Fruit fly (Drosophila melanogaster): Measurements from ENCODE around the gene Acsx1R.

Acsx1R gene

dm6 chr3R:19777180-19777579 is at the start of gene Acsx1R:
Acsx1R (minus strand) TSS chr3R:19777280.
- TF ChIP-seq CG17801 (GFP tag; optimal IDR thresholded peaks at IDR 0.05; ENCODE audit: partially characterized antibody): no peak

- TF ChIP-seq CG17801 (GFP tag; optimal IDR thresholded peaks at IDR 0.05; ENCODE audit: partially characterized antibody): no peak
These were observed 49.3 kb upstream of the Acsx1R start for dm6 chr3R:19826355-19826754.

DNA sequence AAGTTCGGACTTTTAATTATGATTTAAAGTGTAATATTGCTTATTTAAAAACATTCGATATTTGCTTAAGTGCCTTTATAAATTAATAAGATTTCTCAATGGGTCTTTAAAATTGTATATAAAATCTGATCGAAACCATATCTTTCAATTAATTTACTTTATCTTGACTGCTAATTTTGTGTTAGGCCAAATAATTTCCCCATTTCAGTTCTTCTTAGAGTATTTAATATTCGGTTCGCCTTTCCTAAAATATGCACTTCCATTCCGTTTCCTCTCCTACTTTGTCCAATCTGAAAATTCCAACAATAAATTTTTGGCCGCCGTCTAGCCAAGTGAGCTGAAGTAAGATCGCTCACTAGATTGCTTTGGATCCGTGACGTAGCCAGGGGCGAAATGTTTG is 47.4 kb upstream of the Acsx1R start:
- no peak for TF ChIP-seq CG17801 (GFP tag; optimal IDR thresholded peaks at IDR 0.05; ENCODE audit: partially characterized antibody)

DNA sequence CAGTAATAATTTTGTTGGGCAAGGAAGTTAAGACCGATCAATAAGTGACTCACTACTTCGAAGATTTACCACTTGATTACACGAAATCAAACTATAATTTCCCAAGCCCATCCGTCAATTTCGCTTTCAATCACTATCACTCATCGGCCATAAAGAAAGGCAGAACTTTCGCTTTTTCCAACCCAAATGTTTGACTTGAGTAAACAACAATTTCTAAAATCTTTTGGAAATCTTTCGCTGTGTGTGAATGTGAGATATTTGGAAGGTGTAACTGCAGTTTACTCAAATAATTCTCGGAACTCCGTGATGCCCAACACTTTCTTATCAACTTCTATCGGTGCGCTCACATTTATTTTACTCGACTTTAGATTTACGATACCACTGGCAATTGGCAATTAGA is 45.1 kb upstream of the Acsx1R start:
- no peak for TF ChIP-seq CG17801 (GFP tag; optimal IDR thresholded peaks at IDR 0.05; ENCODE audit: partially characterized antibody)

DNA sequence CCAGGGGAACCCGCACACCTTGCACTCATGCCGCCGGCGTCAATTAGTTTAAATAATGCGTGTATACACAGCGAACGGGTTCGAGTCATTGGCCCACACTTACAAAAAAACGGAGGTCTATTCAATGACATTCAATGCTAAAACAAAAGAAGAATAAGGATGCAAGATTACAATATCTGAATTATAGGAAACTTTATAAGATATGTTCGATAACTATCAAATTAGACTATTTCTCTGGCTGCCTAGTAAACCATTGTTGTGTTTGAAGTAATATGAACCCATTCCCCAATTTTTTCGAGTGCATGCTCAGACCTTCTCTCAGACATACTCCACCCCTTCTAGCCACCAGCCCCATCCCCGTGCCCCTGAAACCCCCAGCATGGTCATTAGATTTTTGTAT is 43.9 kb upstream of the Acsx1R start:
- no peak for TF ChIP-seq CG17801 (GFP tag; optimal IDR thresholded peaks at IDR 0.05; ENCODE audit: partially characterized antibody)

DNA sequence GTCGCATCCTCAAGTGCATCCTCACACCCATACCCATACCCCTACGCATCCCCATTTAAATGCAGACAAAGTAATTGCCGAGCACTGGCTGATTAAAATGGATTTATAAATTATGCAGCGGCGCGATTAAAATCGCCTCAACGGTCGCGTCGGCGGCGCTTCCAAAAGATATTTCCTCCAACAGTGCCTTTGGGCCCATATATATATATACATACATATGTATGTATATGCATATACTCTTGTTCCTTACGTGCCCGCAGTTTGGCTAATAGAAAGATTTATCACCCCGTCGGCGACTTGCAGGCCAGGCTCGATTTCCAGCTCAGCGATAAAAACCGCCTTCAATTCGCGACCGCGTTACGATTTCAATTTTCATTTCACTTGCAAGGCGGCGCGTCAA is 39.7 kb upstream of the Acsx1R start:
- no peak for TF ChIP-seq CG17801 (GFP tag; optimal IDR thresholded peaks at IDR 0.05; ENCODE audit: partially characterized antibody)

- TF ChIP-seq CG17801 (GFP tag; optimal IDR thresholded peaks at IDR 0.05; ENCODE audit: partially characterized antibody): no peak
These were observed 36.1 kb upstream of the Acsx1R start for dm6 chr3R:19813217-19813616.

- no peak for TF ChIP-seq CG17801 (GFP tag; optimal IDR thresholded peaks at IDR 0.05; ENCODE audit: partially characterized antibody)
These were observed 35.4 kb upstream of the Acsx1R start for dm6 chr3R:19812472-19812871.

- TF ChIP-seq CG17801 (GFP tag; optimal IDR thresholded peaks at IDR 0.05; ENCODE audit: partially characterized antibody): no peak
These were observed 34.4 kb upstream of the Acsx1R start for dm6 chr3R:19811510-19811909.

DNA sequence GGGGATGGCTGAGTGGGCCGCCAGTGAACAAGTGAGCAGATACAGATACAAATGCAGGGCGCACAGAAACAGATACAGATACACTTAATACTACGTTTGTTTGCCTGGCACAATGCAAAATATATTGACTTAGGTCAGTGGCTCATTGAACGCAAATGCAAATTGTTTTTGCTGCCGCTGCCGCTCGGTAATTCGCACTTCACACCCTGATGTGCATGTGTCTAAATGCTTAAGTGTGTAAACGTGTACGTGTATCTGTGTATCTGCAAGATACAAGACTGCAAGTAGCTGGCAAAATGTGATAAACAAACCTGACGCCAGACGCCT is 31.3 kb upstream of the Acsx1R start:
- TF ChIP-seq CG17801 (GFP tag; optimal IDR thresholded peaks at IDR 0.05; ENCODE audit: partially characterized antibody): no peak

dm6 chr3R:19807745-19808429 is 30.8 kb upstream of the Acsx1R start:
- TF ChIP-seq CG17801 (GFP tag; optimal IDR thresholded peaks at IDR 0.05; ENCODE audit: partially characterized antibody): no peak

- no peak for TF ChIP-seq CG17801 (GFP tag; optimal IDR thresholded peaks at IDR 0.05; ENCODE audit: partially characterized antibody)
These were observed 30.1 kb upstream of the Acsx1R start for dm6 chr3R:19807148-19807547.

DNA sequence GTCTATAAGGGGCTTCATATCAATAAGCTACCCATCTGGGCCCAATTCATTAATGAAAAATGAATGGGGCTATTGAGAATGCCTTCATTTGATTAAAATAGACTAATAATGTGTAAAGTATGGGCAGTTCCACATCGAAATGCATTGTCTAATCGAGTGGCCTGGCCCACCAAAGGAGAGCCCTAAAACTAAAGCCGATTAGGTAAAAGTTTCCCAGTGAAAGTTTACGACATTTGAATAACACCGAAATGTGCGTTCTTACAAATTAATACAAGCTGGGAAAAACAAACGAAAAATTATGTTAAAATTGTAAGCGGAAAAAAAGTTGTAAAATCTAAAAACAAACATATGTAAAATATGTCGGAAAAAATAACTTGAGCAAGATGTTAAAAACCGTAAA is 27.8 kb upstream of the Acsx1R start:
- no peak for TF ChIP-seq CG17801 (GFP tag; optimal IDR thresholded peaks at IDR 0.05; ENCODE audit: partially characterized antibody)

DNA sequence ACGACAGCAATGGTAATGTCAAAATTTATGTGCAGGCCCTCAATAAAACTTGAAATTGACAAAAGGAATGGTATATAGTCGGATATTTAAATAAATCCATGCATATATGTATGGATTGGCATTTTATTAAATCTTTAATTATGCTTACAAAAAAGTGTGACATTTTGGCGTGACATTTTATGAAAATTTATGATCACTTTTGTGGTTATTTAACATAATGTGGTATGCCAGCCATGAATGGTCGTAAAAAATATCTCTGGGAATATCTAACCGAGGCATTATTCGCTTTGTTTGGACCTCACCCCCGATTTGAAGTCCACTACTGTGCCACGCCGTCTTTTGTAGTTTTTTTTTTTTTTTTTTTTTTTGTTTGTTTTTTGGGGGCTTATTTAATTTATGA is 26.5 kb upstream of the Acsx1R start:
- no peak for TF ChIP-seq CG17801 (GFP tag; optimal IDR thresholded peaks at IDR 0.05; ENCODE audit: partially characterized antibody)

DNA sequence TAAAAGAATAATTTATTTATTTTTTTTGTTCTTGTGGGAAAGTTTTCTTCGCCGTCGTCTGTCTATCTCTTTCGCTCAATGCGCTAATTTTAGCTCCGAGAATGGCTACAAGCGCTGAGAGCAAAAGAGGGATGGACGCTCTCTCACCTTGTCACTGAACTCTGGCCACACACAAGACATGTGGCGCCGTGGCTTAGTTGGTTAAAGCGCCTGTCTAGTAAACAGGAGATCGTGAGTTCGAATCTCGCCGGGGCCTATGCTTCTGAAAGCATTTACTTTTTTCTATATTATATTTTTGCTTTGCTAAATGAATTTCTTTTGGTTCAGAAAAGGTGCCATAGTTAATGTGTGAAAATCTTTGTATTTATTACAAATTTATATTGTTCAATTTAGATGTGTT is 25.4 kb upstream of the Acsx1R start:
- TF ChIP-seq CG17801 (GFP tag; optimal IDR thresholded peaks at IDR 0.05; ENCODE audit: partially characterized antibody): no peak

dm6 chr3R:19801752-19802151 is 24.7 kb upstream of the Acsx1R start:
- TF ChIP-seq CG17801 (GFP tag; optimal IDR thresholded peaks at IDR 0.05; ENCODE audit: partially characterized antibody): no peak

- no peak for TF ChIP-seq CG17801 (GFP tag; optimal IDR thresholded peaks at IDR 0.05; ENCODE audit: partially characterized antibody)
These were observed 22.5 kb upstream of the Acsx1R start for dm6 chr3R:19799614-19800013.
